Worm (Caenorhabditis elegans): ENCODE measurements around the gene F55C5.17.

Gene F55C5.17

ce11 chrV:12326638-12327037 is 24.3 kb downstream of the F55C5.17 start:
- TF ChIP-seq gmeb-2 (tag; optimal IDR thresholded peaks at IDR 0.05) (no peak), fax-1 (tag; optimal IDR thresholded peaks at IDR 0.05) (no peak), ref-2 (tag; optimal IDR thresholded peaks at IDR 0.05) (no peak), hlh-8 (tag; optimal IDR thresholded peaks at IDR 0.05) (no peak), sdc-2 (tag; optimal IDR thresholded peaks at IDR 0.05) (no peak), ceh-9 (tag; optimal IDR thresholded peaks at IDR 0.05) (no peak), ttx-3 (tag; optimal IDR thresholded peaks at IDR 0.05) (no peak)

- TF ChIP-seq unc-42 (tag; optimal IDR thresholded peaks at IDR 0.05), result peak; percentile 75
- TF ChIP-seq K09A11.1 (tag; optimal IDR thresholded peaks at IDR 0.05; ENCODE audit: insufficient read depth), result no peak
Measured at ce11 chrV:12329173-12329572, 26.8 kb downstream of the F55C5.17 start.

ce11 chrV:12331820-12332219 is 29.5 kb downstream of the F55C5.17 start:
- TF ChIP-seq ceh-24 (tag; optimal IDR thresholded peaks at IDR 0.05) (no peak), madf-2 (tag; optimal IDR thresholded peaks at IDR 0.05) (peak; percentile 22), elt-4 (tag; optimal IDR thresholded peaks at IDR 0.05) (no peak), sdc-2 (tag; optimal IDR thresholded peaks at IDR 0.05) (no peak), ceh-6 (GFP tag; optimal IDR thresholded peaks at IDR 0.05) (no peak), C08G9.2 (tag; optimal IDR thresholded peaks at IDR 0.05) (no peak), hlh-13 (GFP tag; optimal IDR thresholded peaks at IDR 0.05) (peak; percentile 16), che-1 (tag; optimal IDR thresholded peaks at IDR 0.05) (peak; percentile 40), hlh-8 (tag; optimal IDR thresholded peaks at IDR 0.05) (no peak)

DNA sequence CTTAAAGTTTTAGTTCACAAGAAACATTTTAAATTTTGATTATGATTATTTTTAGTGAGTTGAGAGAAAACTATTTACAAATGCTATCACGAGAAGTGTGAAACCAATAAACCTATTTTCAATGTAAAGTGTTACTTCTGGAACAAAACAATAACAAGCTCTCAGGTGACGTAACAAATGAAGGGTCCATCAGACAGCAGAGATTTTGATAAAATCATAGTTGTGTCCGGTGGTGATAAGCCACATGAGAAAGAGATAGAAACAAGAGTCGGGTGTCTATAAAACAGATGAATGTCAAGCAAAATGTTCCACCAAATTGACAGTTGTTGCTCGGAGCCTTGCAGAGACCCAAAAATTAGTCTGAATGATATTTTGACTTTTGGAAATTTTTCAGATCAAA is 32.0 kb downstream of the F55C5.17 start:
- TF ChIP-seq Y22D7AL.16 (tag; optimal IDR thresholded peaks at IDR 0.05) (no peak), unc-55 (GFP tag; optimal IDR thresholded peaks at IDR 0.05) (peak; percentile 4)

DNA sequence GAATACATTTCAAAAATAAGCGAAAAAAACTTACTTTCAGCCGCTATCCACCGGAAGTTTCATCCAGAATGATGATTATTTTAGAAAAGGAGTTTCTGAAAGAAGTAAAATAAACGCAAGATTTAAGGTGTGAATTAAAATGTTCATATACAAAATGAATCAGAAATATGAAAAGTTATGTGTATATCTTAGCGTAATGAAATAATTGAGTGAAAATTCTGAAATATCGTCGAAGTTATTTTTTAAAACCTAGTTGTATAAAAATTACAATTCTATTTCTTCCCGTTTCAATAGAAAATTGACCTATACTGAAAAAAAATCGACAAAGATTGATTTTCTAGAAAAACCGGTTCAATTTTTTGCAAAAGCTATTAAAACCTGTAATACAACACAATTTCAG is 35.6 kb downstream of the F55C5.17 start, which contains the start of gene twk-13:
Gene twk-13, minus strand, starts transcription at position 101 of the 400 bp plus-strand sequence.
- no peak for TF ChIP-seq unc-55 (GFP tag; optimal IDR thresholded peaks at IDR 0.05)
- no peak for TF ChIP-seq unc-3 (GFP tag; conservative IDR thresholded peaks at IDR 0.05)
- TF ChIP-seq unc-3 (tag; optimal IDR thresholded peaks at IDR 0.05), result no peak
- TF ChIP-seq ref-2 (tag; optimal IDR thresholded peaks at IDR 0.05), result no peak
- no peak for TF ChIP-seq ama-1 (optimal IDR thresholded peaks at IDR 0.05)
- TF ChIP-seq ceh-9 (tag; optimal IDR thresholded peaks at IDR 0.05), result no peak
- TF ChIP-seq hlh-15 (tag; optimal IDR thresholded peaks at IDR 0.05), result no peak
- no peak for TF ChIP-seq Y22D7AL.16 (tag; optimal IDR thresholded peaks at IDR 0.05)
- TF ChIP-seq syd-9 (tag; optimal IDR thresholded peaks at IDR 0.05), result no peak
- no peak for TF ChIP-seq npax-4 (tag; optimal IDR thresholded peaks at IDR 0.05)
- no peak for TF ChIP-seq zip-5 (tag; optimal IDR thresholded peaks at IDR 0.05)
- no peak for TF ChIP-seq pag-3 (tag; optimal IDR thresholded peaks at IDR 0.05; ENCODE audit: borderline replicate concordance)
- TF ChIP-seq C38D4.7 (GFP tag; optimal IDR thresholded peaks at IDR 0.05), result no peak
- no peak for TF ChIP-seq madf-2 (tag; optimal IDR thresholded peaks at IDR 0.05)
- TF ChIP-seq che-1 (tag; optimal IDR thresholded peaks at IDR 0.05), result no peak

DNA sequence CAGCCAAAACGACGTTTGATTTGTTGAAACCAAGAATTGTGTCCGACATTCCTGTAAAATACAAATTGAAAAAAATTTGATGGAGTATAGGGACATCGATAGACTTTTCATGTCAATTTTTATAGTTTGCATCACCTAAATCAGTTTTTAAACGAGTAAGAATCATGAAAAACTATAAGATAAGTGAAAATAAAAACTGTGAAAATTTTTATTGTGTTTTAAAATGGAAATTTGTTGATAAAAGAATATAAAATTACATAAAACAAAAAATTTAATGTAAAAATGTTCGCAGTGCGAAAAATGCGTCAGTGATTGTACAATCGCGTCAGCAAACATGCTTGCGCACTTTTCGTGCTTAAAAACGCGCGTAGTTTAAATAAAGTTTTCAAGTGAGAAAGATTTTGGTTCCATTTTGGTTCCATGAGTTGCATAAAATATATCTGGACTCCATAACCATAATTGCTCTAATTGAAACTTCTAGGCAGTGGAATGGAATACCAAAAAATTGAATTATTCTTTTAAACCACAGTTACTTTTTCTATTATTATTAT is 41.2 kb downstream of the F55C5.17 start, which contains the start of gene tomm-20:
Gene tomm-20, minus strand, starts transcription at position 51 of the 551 bp plus-strand sequence.
- TF ChIP-seq ceh-48 (tag; optimal IDR thresholded peaks at IDR 0.05) (peak; percentile 42), T23F11.4 (GFP tag; optimal IDR thresholded peaks at IDR 0.05) (peak; percentile 17), ceh-34 (tag; optimal IDR thresholded peaks at IDR 0.05) (peak; percentile 77), dve-1 (tag; optimal IDR thresholded peaks at IDR 0.05) (peak; percentile 69), pros-1 (tag; optimal IDR thresholded peaks at IDR 0.05) (no peak), hlh-6 (tag; optimal IDR thresholded peaks at IDR 0.05) (no peak), unc-86 (tag; optimal IDR thresholded peaks at IDR 0.05) (peak; percentile 71), ttx-3 (tag; optimal IDR thresholded peaks at IDR 0.05) (no peak), pha-2 (tag; optimal IDR thresholded peaks at IDR 0.05) (peak; percentile 33), gmeb-2 (tag; optimal IDR thresholded peaks at IDR 0.05) (peak; percentile 31), Y22D7AL.16 (tag; optimal IDR thresholded peaks at IDR 0.05) (peak; percentile 22), ceh-14 (tag; optimal IDR thresholded peaks at IDR 0.05) (peak; percentile 83), ceh-31 (tag; optimal IDR thresholded peaks at IDR 0.05) (peak; percentile 59), sox-4 (tag; optimal IDR thresholded peaks at IDR 0.05) (peak; percentile 18), ceh-45 (GFP tag; IDR thresholded peaks at IDR 0.05) (no peak), nhr-11 (tag; optimal IDR thresholded peaks at IDR 0.05) (no peak), F13H6.1 (tag; optimal IDR thresholded peaks at IDR 0.05) (peak; percentile 27), odd-2 (tag; optimal IDR thresholded peaks at IDR 0.05) (no peak), che-1 (tag; optimal IDR thresholded peaks at IDR 0.05) (no peak), lin-11 (tag; optimal IDR thresholded peaks at IDR 0.05) (peak; percentile 40)

Data from whole organism, late embryonic.